Worm (Caenorhabditis elegans): ENCODE measurements around the gene grl-24.

Gene grl-24

ce11 chrIV:17450443-17450842 lies 25.2 kb downstream of the grl-24 start, which contains the start of gene F11E6.8:
F11E6.8 (minus strand) TSS chrIV:17450543.
- TF ChIP-seq T23F11.4 (GFP tag; optimal IDR thresholded peaks at IDR 0.05) = no peak
- no peak for TF ChIP-seq ceh-18 (tag; optimal IDR thresholded peaks at IDR 0.05)
- no peak for TF ChIP-seq unc-42 (tag; optimal IDR thresholded peaks at IDR 0.05)

- TF ChIP-seq fkh-6 (tag; optimal IDR thresholded peaks at IDR 0.05) = no peak
- no peak for TF ChIP-seq pax-1 (tag; optimal IDR thresholded peaks at IDR 0.05)
- TF ChIP-seq dve-1 (tag; optimal IDR thresholded peaks at IDR 0.05) = no peak
- TF ChIP-seq ets-4 (tag; optimal IDR thresholded peaks at IDR 0.05) = no peak
- TF ChIP-seq ceh-2 (tag; optimal IDR thresholded peaks at IDR 0.05) = no peak
- no peak for TF ChIP-seq pqm-1 (tag; optimal IDR thresholded peaks at IDR 0.05)
- no peak for TF ChIP-seq elt-2 (tag; optimal IDR thresholded peaks at IDR 0.05)
- TF ChIP-seq sox-2 (GFP tag; IDR thresholded peaks at IDR 0.05) = no peak
- TF ChIP-seq ama-1 (optimal IDR thresholded peaks at IDR 0.05) = no peak
- no peak for TF ChIP-seq sox-4 (tag; optimal IDR thresholded peaks at IDR 0.05)
Observed at ce11 chrIV:17448319-17448718, 27.3 kb downstream of the grl-24 start.

- TF ChIP-seq unc-3 (GFP tag; conservative IDR thresholded peaks at IDR 0.05) = no peak
- no peak for TF ChIP-seq unc-3 (tag; optimal IDR thresholded peaks at IDR 0.05)
- no peak for TF ChIP-seq fkh-6 (tag; optimal IDR thresholded peaks at IDR 0.05)
- no peak for TF ChIP-seq pqm-1 (tag; optimal IDR thresholded peaks at IDR 0.05)
- TF ChIP-seq che-1 (tag; optimal IDR thresholded peaks at IDR 0.05) = no peak
- no peak for TF ChIP-seq hlh-30 (tag; optimal IDR thresholded peaks at IDR 0.05; ENCODE audit: insufficient read depth)
- TF ChIP-seq sdc-2 (tag; optimal IDR thresholded peaks at IDR 0.05) = no peak
- no peak for TF ChIP-seq unc-42 (tag; optimal IDR thresholded peaks at IDR 0.05)
- no peak for TF ChIP-seq npax-4 (tag; optimal IDR thresholded peaks at IDR 0.05)
- TF ChIP-seq Y22D7AL.16 (tag; optimal IDR thresholded peaks at IDR 0.05) = no peak
- no peak for TF ChIP-seq K09A11.1 (tag; optimal IDR thresholded peaks at IDR 0.05; ENCODE audit: insufficient read depth)
- TF ChIP-seq F13H6.1 (tag; optimal IDR thresholded peaks at IDR 0.05) = no peak
- no peak for TF ChIP-seq ref-2 (tag; optimal IDR thresholded peaks at IDR 0.05)
- TF ChIP-seq ceh-18 (tag; optimal IDR thresholded peaks at IDR 0.05) = no peak
- TF ChIP-seq ceh-30 (tag; optimal IDR thresholded peaks at IDR 0.05) = no peak
- no peak for TF ChIP-seq unc-86 (tag; optimal IDR thresholded peaks at IDR 0.05)
- TF ChIP-seq odd-2 (tag; optimal IDR thresholded peaks at IDR 0.05) = no peak
- no peak for TF ChIP-seq C38D4.7 (GFP tag; optimal IDR thresholded peaks at IDR 0.05)
Observed at ce11 chrIV:17442503-17442902, 33.1 kb downstream of the grl-24 start, which contains the start of gene F11E6.11. F11E6.11 (plus strand) TSS chrIV:17442827.

ce11 chrIV:17441260-17441659 lies 34.4 kb downstream of the grl-24 start:
- no peak for TF ChIP-seq pha-4 (tag; optimal IDR thresholded peaks at IDR 0.05)
- TF ChIP-seq hlh-30 (tag; optimal IDR thresholded peaks at IDR 0.05; ENCODE audit: insufficient read depth) = no peak
- no peak for TF ChIP-seq lin-11 (tag; optimal IDR thresholded peaks at IDR 0.05)
- no peak for TF ChIP-seq fax-1 (tag; optimal IDR thresholded peaks at IDR 0.05)
- TF ChIP-seq eyg-1 (tag; optimal IDR thresholded peaks at IDR 0.05) = no peak
- no peak for TF ChIP-seq C08G9.2 (tag; optimal IDR thresholded peaks at IDR 0.05)
- TF ChIP-seq pqm-1 (tag; optimal IDR thresholded peaks at IDR 0.05) = no peak
- TF ChIP-seq ahr-1 (tag; optimal IDR thresholded peaks at IDR 0.05) = no peak
- no peak for TF ChIP-seq syd-9 (tag; optimal IDR thresholded peaks at IDR 0.05)
- no peak for TF ChIP-seq ceh-48 (tag; optimal IDR thresholded peaks at IDR 0.05)
- TF ChIP-seq nhr-232 (tag; optimal IDR thresholded peaks at IDR 0.05) = no peak
- no peak for TF ChIP-seq F13H6.1 (tag; optimal IDR thresholded peaks at IDR 0.05)
- no peak for TF ChIP-seq ceh-22 (tag; optimal IDR thresholded peaks at IDR 0.05)
- TF ChIP-seq ama-1 (optimal IDR thresholded peaks at IDR 0.05) = no peak
- no peak for TF ChIP-seq zip-5 (tag; optimal IDR thresholded peaks at IDR 0.05)
- no peak for TF ChIP-seq fkh-10 (GFP tag; optimal IDR thresholded peaks at IDR 0.05)
- no peak for TF ChIP-seq ets-4 (tag; optimal IDR thresholded peaks at IDR 0.05)
- TF ChIP-seq sdc-2 (tag; optimal IDR thresholded peaks at IDR 0.05) = no peak
- TF ChIP-seq unc-86 (tag; optimal IDR thresholded peaks at IDR 0.05) = no peak
- TF ChIP-seq fkh-6 (tag; optimal IDR thresholded peaks at IDR 0.05) = no peak
